Fruit fly (Drosophila melanogaster): Measurements from ENCODE around the gene CG6059.

DNA sequence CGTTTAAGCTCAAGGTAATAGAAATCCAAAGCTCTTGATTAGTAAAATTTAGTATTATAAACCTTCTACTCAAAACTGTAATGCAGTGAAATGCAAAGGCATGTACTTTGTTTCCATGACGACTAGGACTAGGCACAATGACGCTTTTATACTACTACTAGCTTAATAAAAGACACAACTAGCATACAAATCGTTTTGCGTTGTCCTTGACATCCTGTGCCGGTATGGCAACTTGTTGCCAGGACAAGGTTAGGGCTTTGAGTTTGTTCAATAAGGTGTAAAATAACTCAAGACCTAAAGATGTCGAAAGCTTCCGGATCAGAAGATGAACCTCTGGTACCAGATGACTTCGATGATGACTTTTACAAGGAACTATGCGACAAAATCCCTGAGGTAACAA is 6.1 kb downstream of the CG6059 start, which contains the start of gene CG5882:
- no peak for TF ChIP-seq CG8478 (optimal IDR thresholded peaks at IDR 0.05)
- no peak for TF ChIP-seq CTCF (optimal IDR thresholded peaks at IDR 0.05)

Measured in S2 (cell line).